Worm (Caenorhabditis elegans): ENCODE data around the gene gst-7.

Gene gst-7

ce11 chrII:4925198-4925764 lies 43.4 kb downstream of the gst-7 start, which contains the start of gene aagr-2 (continued):
- TF ChIP-seq mdl-1 (tag; optimal IDR thresholded peaks at IDR 0.05) = peak; percentile 0 to 86
- no peak for TF ChIP-seq attf-4 (tag; optimal IDR thresholded peaks at IDR 0.05)
- TF ChIP-seq Y75B8A.6 (GFP tag; IDR thresholded peaks at IDR 0.05) = no peak
- TF ChIP-seq unc-62 (GFP tag; optimal IDR thresholded peaks at IDR 0.05 in 1 of 2) = peak in 1 of 2 experiments; percentile 29
- TF ChIP-seq unc-62 (tag; optimal IDR thresholded peaks at IDR 0.05) = no peak
- TF ChIP-seq ctbp-1 (GFP tag; IDR thresholded peaks at IDR 0.05) = no peak
- no peak for TF ChIP-seq lin-38 (GFP tag; IDR thresholded peaks at IDR 0.05)
- no peak for TF ChIP-seq lin-39 (tag; optimal IDR thresholded peaks at IDR 0.05)
- no peak for TF ChIP-seq nhr-76 (tag; optimal IDR thresholded peaks at IDR 0.05)
- no peak for TF ChIP-seq jun-1 (tag; optimal IDR thresholded peaks at IDR 0.05)
- TF ChIP-seq T26A8.4 (GFP tag; IDR thresholded peaks at IDR 0.05) = no peak
- TF ChIP-seq sdz-12 (GFP tag; optimal IDR thresholded peaks at IDR 0.05) = no peak
- no peak for TF ChIP-seq egl-27 (tag; optimal IDR thresholded peaks at IDR 0.05)
- peak in 1 of 2 experiments; percentile 2 for TF ChIP-seq daf-16 (GFP tag; optimal IDR thresholded peaks at IDR 0.05)
- TF ChIP-seq daf-16 (tag; optimal IDR thresholded peaks at IDR 0.05) = peak; percentile 94
- TF ChIP-seq D1046.2 (GFP tag; IDR thresholded peaks at IDR 0.05) = no peak
- TF ChIP-seq zip-11 (GFP tag; IDR thresholded peaks at IDR 0.05) = no peak
- no peak for TF ChIP-seq egl-43 (GFP tag; IDR thresholded peaks at IDR 0.05)
- TF ChIP-seq unc-39 (tag; optimal IDR thresholded peaks at IDR 0.05) = no peak
- no peak for TF ChIP-seq ztf-11 (tag; optimal IDR thresholded peaks at IDR 0.05)
- no peak for TF ChIP-seq madf-9 (GFP tag; conservative IDR thresholded peaks at IDR 0.05)
- TF ChIP-seq hif-1 (tag; optimal IDR thresholded peaks at IDR 0.05) = no peak
- TF ChIP-seq ceh-44 (GFP tag; IDR thresholded peaks at IDR 0.05) = no peak
- TF ChIP-seq gei-8 (GFP tag; optimal IDR thresholded peaks at IDR 0.05) = no peak
- TF ChIP-seq nhr-11 (tag; optimal IDR thresholded peaks at IDR 0.05) = no peak
- no peak for TF ChIP-seq ceh-20 (GFP tag; IDR thresholded peaks at IDR 0.05)
- no peak for TF ChIP-seq daf-19 (GFP tag; conservative IDR thresholded peaks at IDR 0.05)
- no peak for TF ChIP-seq F10B5.3 (tag; optimal IDR thresholded peaks at IDR 0.05)
- no peak for TF ChIP-seq hmg-1.1 (GFP tag; IDR thresholded peaks at IDR 0.05)
- no peak for TF ChIP-seq nhr-25 (tag; optimal IDR thresholded peaks at IDR 0.05; ENCODE audit: borderline replicate concordance, insufficient read depth)
- TF ChIP-seq F37D6.2 (tag; optimal IDR thresholded peaks at IDR 0.05) = no peak
- TF ChIP-seq ZK337.2 (GFP tag; IDR thresholded peaks at IDR 0.05) = no peak
- TF ChIP-seq lin-13 (GFP tag; optimal IDR thresholded peaks at IDR 0.05) = no peak
- TF ChIP-seq nhr-102 (tag; optimal IDR thresholded peaks at IDR 0.05) = peak; percentile 46
- no peak for TF ChIP-seq ces-1 (GFP tag; optimal IDR thresholded peaks at IDR 0.05)
- peak; percentile 60; the same call in 1 of the 2 replicates for TF ChIP-seq saeg-2 (GFP tag; IDR thresholded peaks at IDR 0.05)
- TF ChIP-seq ama-1 (optimal IDR thresholded peaks at IDR 0.05) = no peak
- no peak for TF ChIP-seq Y48G9A.11 (GFP tag; IDR thresholded peaks at IDR 0.05)
- TF ChIP-seq hlh-11 (tag; optimal IDR thresholded peaks at IDR 0.05) = peak; percentile 92
- no peak for TF ChIP-seq aly-2 (tag; optimal IDR thresholded peaks at IDR 0.05)
- no peak for TF ChIP-seq tag-97 (GFP tag; IDR thresholded peaks at IDR 0.05)
- TF ChIP-seq F44E2.7 (GFP tag; IDR thresholded peaks at IDR 0.05) = no peak
- no peak for TF ChIP-seq zag-1 (tag; optimal IDR thresholded peaks at IDR 0.05)
- no peak for TF ChIP-seq spr-1 (tag; optimal IDR thresholded peaks at IDR 0.05)
- TF ChIP-seq unc-130 (GFP tag; optimal IDR thresholded peaks at IDR 0.05) = no peak
- TF ChIP-seq nhr-48 (tag; optimal IDR thresholded peaks at IDR 0.05) = peak; percentile 85
- TF ChIP-seq fkh-10 (GFP tag; optimal IDR thresholded peaks at IDR 0.05) = no peak
- TF ChIP-seq ceh-32 (tag; optimal IDR thresholded peaks at IDR 0.05; ENCODE audit: poor library complexity) = no peak
- TF ChIP-seq lin-1 (GFP tag; IDR thresholded peaks at IDR 0.05) = peak; percentile 54
- TF ChIP-seq nhr-237 (tag; optimal IDR thresholded peaks at IDR 0.05) = no peak
- peak in 1 of 2 experiments; percentile 25 for TF ChIP-seq lsy-2 (tag; optimal IDR thresholded peaks at IDR 0.05)
- no peak for TF ChIP-seq cey-2 (tag; optimal IDR thresholded peaks at IDR 0.05; ENCODE audit: borderline replicate concordance, insufficient read depth)

All from whole organism, L4 larva.